Fruit fly (Drosophila melanogaster) whole organism, embryonic: ENCODE data around the gene cu.
A peak's percentile ranks its signal among the peaks of the same experiment; 100 is the strongest.

Experiments used
- Adf1 ChIP-seq: fragments of 200-800 bp; sonication (Bioruptor generic); IDR thresholded peaks from 2 replicates; pipeline ENCODE4 v1.3.6; 2022; ENCODE audit warnings: missing biosample characterization, missing genetic modification characterization
- CG1024 ChIP-seq: fragments of 200-800 bp; sonication (Bioruptor generic); IDR thresholded peaks from 2 replicates; pipeline ENCODE4 v1.3.6; 2022; ENCODE audit warnings: missing biosample characterization, missing genetic modification characterization
- CG10565 ChIP-seq: fragments of 200-800 bp; sonication (Bioruptor generic); optimal IDR thresholded peaks from 3 replicates; lab custom pipeline; 2016; ENCODE audit warnings: missing biosample characterization, mild to moderate bottlenecking, missing genetic modification characterization
- CG11560 ChIP-seq: fragments of 200-800 bp; sonication (Bioruptor generic); IDR thresholded peaks from 3 replicates; pipeline ENCODE4 v1.3.6; 2022; ENCODE audit warnings: missing biosample characterization, missing genetic modification characterization
- CG13624 ChIP-seq: fragments of 200-800 bp; sonication (Bioruptor generic); optimal IDR thresholded peaks from 2 replicates; lab custom pipeline; 2016; ENCODE audit warnings: missing biosample characterization, missing genetic modification characterization
- CG14441 ChIP-seq: fragments of 200-800 bp; sonication (Bioruptor generic); IDR thresholded peaks from 2 replicates; pipeline ENCODE4 v1.3.6; 2022; ENCODE audit warnings: missing biosample characterization, missing genetic modification characterization
- CG15696 ChIP-seq: fragments of 200-800 bp; sonication (Bioruptor generic); optimal IDR thresholded peaks from 2 replicates; lab custom pipeline; 2019; ENCODE audit warnings: missing biosample characterization, mild to moderate bottlenecking, missing genetic modification characterization, moderate library complexity
- CG16779 ChIP-seq: fragments of 200-800 bp; sonication (Bioruptor generic); IDR thresholded peaks from 2 replicates; pipeline ENCODE4 v1.3.6; 2022; ENCODE audit warnings: missing biosample characterization, missing genetic modification characterization
- CG17912 ChIP-seq: fragments of 200-800 bp; sonication (Bioruptor generic); optimal IDR thresholded peaks from 2 replicates; lab custom pipeline; 2018; ENCODE audit warnings: missing biosample characterization, mild to moderate bottlenecking, missing genetic modification characterization
- CG2129 ChIP-seq: fragments of 200-800 bp; sonication (Bioruptor generic); IDR thresholded peaks from 2 replicates; pipeline ENCODE4 v1.3.6; 2022; ENCODE audit warnings: missing biosample characterization, missing genetic modification characterization; ENCODE audit not compliant: partially characterized antibody
- CG2678 ChIP-seq: fragments of 200-800 bp; sonication (Bioruptor generic); optimal IDR thresholded peaks from 3 replicates; lab custom pipeline; 2019; ENCODE audit warnings: missing biosample characterization, mild to moderate bottlenecking, missing genetic modification characterization, moderate library complexity
- CG33557 ChIP-seq: fragments of 200-800 bp; sonication (Bioruptor generic); optimal IDR thresholded peaks from 2 replicates; lab custom pipeline; 2019; ENCODE audit warnings: missing biosample characterization, mild to moderate bottlenecking, missing genetic modification characterization, moderate library complexity
- CG3726 ChIP-seq: fragments of 200-800 bp; sonication (Bioruptor generic); IDR thresholded peaks from 3 replicates; pipeline ENCODE4, ENCODE4 v1.3.6; 2022; ENCODE audit warnings: missing biosample characterization, missing genetic modification characterization
- CG4617 ChIP-seq: fragments of 200-800 bp; sonication (Bioruptor generic); optimal IDR thresholded peaks from 3 replicates; lab custom pipeline; 2016; ENCODE audit warnings: missing biosample characterization, missing genetic modification characterization, borderline replicate concordance
- CG5180 ChIP-seq: fragments of 200-800 bp; sonication (Bioruptor generic); optimal IDR thresholded peaks from 3 replicates; lab custom pipeline; 2017; ENCODE audit warnings: missing biosample characterization, missing genetic modification characterization, mild to moderate bottlenecking, moderate library complexity, missing genetic modification reagents
- CG8290 ChIP-seq, 3 experiments: fragments of 200-800 bp; sonication (Bioruptor generic); optimal IDR thresholded peaks; 2 replicates each; lab custom pipeline; 2016 to 2019; ENCODE audit warnings: missing biosample characterization in 3 of 3, missing genetic modification characterization in 3 of 3, mild to moderate bottlenecking in 2 of 3, moderate library complexity in 1 of 3
- Deaf1 ChIP-seq: fragments of 200-800 bp; optimal IDR thresholded peaks from 3 replicates; lab custom pipeline; 2019; ENCODE audit warnings: missing biosample characterization, mild to moderate bottlenecking, missing genetic modification characterization, moderate library complexity
- Fer2 ChIP-seq: fragments of 200-800 bp; sonication (Bioruptor generic); optimal IDR thresholded peaks from 2 replicates; lab custom pipeline; 2018; ENCODE audit warnings: missing biosample characterization, mild to moderate bottlenecking, missing genetic modification characterization, moderate library complexity
- Fer3 ChIP-seq: fragments of 200-800 bp; sonication (Bioruptor generic); optimal IDR thresholded peaks from 2 replicates; lab custom pipeline; 2018; ENCODE audit warnings: missing biosample characterization, mild to moderate bottlenecking, missing genetic modification characterization, moderate library complexity
- H2.0 ChIP-seq: fragments of 200-800 bp; sonication (Bioruptor generic); IDR thresholded peaks from 2 replicates; pipeline ENCODE4 v1.3.6; 2022; ENCODE audit warnings: missing biosample characterization, missing genetic modification characterization
- HHEX ChIP-seq: fragments of 200-800 bp; sonication (Bioruptor generic); optimal IDR thresholded peaks from 3 replicates; lab custom pipeline; 2017; ENCODE audit warnings: missing biosample characterization, mild to moderate bottlenecking, missing genetic modification characterization, missing genetic modification reagents
- HmgD ChIP-seq: fragments of 200-800 bp; sonication (Bioruptor generic); optimal IDR thresholded peaks from 3 replicates; lab custom pipeline; 2016; ENCODE audit warnings: missing biosample characterization, missing genetic modification characterization
- Hsf ChIP-seq: fragments of 200-800 bp; sonication (Bioruptor generic); optimal IDR thresholded peaks from 3 replicates; lab custom pipeline; 2016; ENCODE audit warnings: missing biosample characterization, missing genetic modification characterization
- Lhr ChIP-seq: fragments of 200-800 bp; sonication (Bioruptor generic); optimal IDR thresholded peaks from 3 replicates; lab custom pipeline; 2017; ENCODE audit warnings: mild to moderate bottlenecking, missing biosample characterization, missing genetic modification reagents, missing genetic modification characterization
- MBD-R2 ChIP-seq: fragments of 200-800 bp; sonication (Bioruptor generic); IDR thresholded peaks from 2 replicates; pipeline ENCODE4 v1.3.6; 2022; ENCODE audit warnings: missing biosample characterization, missing genetic modification characterization
- NC2β ChIP-seq: fragments of 200-800 bp; sonication (Bioruptor generic); optimal IDR thresholded peaks from 2 replicates; lab custom pipeline; 2016; ENCODE audit warnings: missing biosample characterization, missing genetic modification characterization
- Optix ChIP-seq: fragments of 200-800 bp; sonication (Bioruptor generic); IDR thresholded peaks from 3 replicates; pipeline ENCODE4 v1.3.6; 2022; ENCODE audit warnings: missing biosample characterization, missing genetic modification characterization
- Sry-β ChIP-seq: fragments of 200-800 bp; sonication (Bioruptor generic); optimal IDR thresholded peaks from 2 replicates; lab custom pipeline; 2018; ENCODE audit warnings: missing biosample characterization, mild to moderate bottlenecking, missing genetic modification characterization, moderate library complexity
- cato ChIP-seq: fragments of 200-800 bp; sonication (Bioruptor generic); optimal IDR thresholded peaks from 2 replicates; lab custom pipeline; 2016; ENCODE audit warnings: missing biosample characterization, missing genetic modification characterization, borderline replicate concordance
- chinmo ChIP-seq: fragments of 200-800 bp; sonication (Bioruptor generic); IDR thresholded peaks from 4 replicates; pipeline ENCODE4 v1.3.6; 2022; ENCODE audit warnings: missing biosample characterization, missing genetic modification characterization; ENCODE audit not compliant: partially characterized antibody
- dimm ChIP-seq: fragments of 200-800 bp; sonication (Bioruptor generic); IDR thresholded peaks from 2 replicates; pipeline ENCODE4 v1.3.6; 2022; ENCODE audit warnings: missing biosample characterization, missing genetic modification characterization
- dpn ChIP-seq, 2 experiments: fragments of 200-800 bp; sonication (Bioruptor generic); optimal IDR thresholded peaks; 3 replicates each; lab custom pipeline; 2016; ENCODE audit warnings: missing biosample characterization in 2 of 2, missing genetic modification characterization in 2 of 2
- ems ChIP-seq: fragments of 200-800 bp; sonication (Bioruptor generic); optimal IDR thresholded peaks from 3 replicates; lab custom pipeline; 2016; ENCODE audit warnings: missing biosample characterization, missing genetic modification characterization
- gem ChIP-seq: fragments of 200-800 bp; sonication (Bioruptor generic); optimal IDR thresholded peaks from 2 replicates; lab custom pipeline; 2019; ENCODE audit warnings: missing biosample characterization, mild to moderate bottlenecking, missing genetic modification characterization, moderate library complexity
- hb ChIP-seq: fragments of 200-800 bp; sonication (Bioruptor generic); IDR thresholded peaks from 3 replicates; pipeline ENCODE4 v1.3.6; 2022; ENCODE audit warnings: missing biosample characterization, missing genetic modification characterization; ENCODE audit not compliant: partially characterized antibody
- hkb ChIP-seq, 2 experiments: fragments of 200-800 bp in 1 of 2; fragments of >200 bp in 1 of 2; sonication (Bioruptor generic) in 1 of 2; IDR thresholded peaks in 1 of 2; optimal IDR thresholded peaks in 1 of 2; 2 replicates each; pipeline versions ENCODE4 v1.3.6 to Lab custom; 2017 to 2022; ENCODE audit warnings: missing biosample characterization in 1 of 2, missing genetic modification characterization in 1 of 2
- lilli ChIP-seq: fragments of 200-800 bp; sonication (Bioruptor generic); optimal IDR thresholded peaks from 3 replicates; lab custom pipeline; 2016; ENCODE audit warnings: missing biosample characterization, missing genetic modification characterization
- org-1 ChIP-seq: fragments of 200-800 bp; sonication (Bioruptor generic); optimal IDR thresholded peaks from 2 replicates; lab custom pipeline; 2017; ENCODE audit warnings: missing biosample characterization, missing genetic modification characterization
- pho ChIP-seq: fragments of 200-800 bp; sonication (Bioruptor generic); optimal IDR thresholded peaks from 2 replicates; lab custom pipeline; 2016; ENCODE audit warnings: missing biosample characterization, missing genetic modification characterization
- salm ChIP-seq: fragments of 200-800 bp; sonication (Bioruptor generic); optimal IDR thresholded peaks from 2 replicates; lab custom pipeline; 2018; ENCODE audit warnings: missing biosample characterization, mild to moderate bottlenecking, missing genetic modification characterization
- schlank ChIP-seq: fragments of 200-800 bp; sonication (Bioruptor generic); optimal IDR thresholded peaks from 2 replicates; lab custom pipeline; 2018; ENCODE audit warnings: missing biosample characterization, mild to moderate bottlenecking, missing genetic modification characterization
- slou ChIP-seq: fragments of 200-800 bp; sonication (Bioruptor generic); optimal IDR thresholded peaks from 3 replicates; lab custom pipeline; 2016; ENCODE audit warnings: missing biosample characterization, missing genetic modification characterization
- sqz ChIP-seq: fragments of 200-800 bp; sonication (Bioruptor generic); optimal IDR thresholded peaks from 3 replicates; lab custom pipeline; 2018; ENCODE audit warnings: missing biosample characterization, mild to moderate bottlenecking, missing genetic modification characterization
- tgo ChIP-seq: fragments of 200-800 bp; sonication (Bioruptor generic); IDR thresholded peaks from 3 replicates; pipeline ENCODE4 v1.3.6; 2022; ENCODE audit warnings: missing biosample characterization, missing genetic modification characterization
- tll ChIP-seq, 2 experiments: fragments of 200-800 bp in 1 of 2; fragments of >200 bp in 1 of 2; sonication (Bioruptor generic) in 1 of 2; optimal IDR thresholded peaks; 2 replicates each; lab custom pipeline; 2017 to 2019; ENCODE audit warnings: missing biosample characterization in 2 of 2, missing genetic modification characterization in 2 of 2, mild to moderate bottlenecking in 1 of 2, moderate library complexity in 1 of 2
- toy ChIP-seq: fragments of 200-800 bp; sonication (Bioruptor generic); IDR thresholded peaks from 2 replicates; pipeline ENCODE4 v1.3.6; 2022; ENCODE audit warnings: missing biosample characterization, missing genetic modification characterization
- wek ChIP-seq: fragments of 200-800 bp; sonication (Bioruptor generic); optimal IDR thresholded peaks from 3 replicates; lab custom pipeline; 2018; ENCODE audit warnings: missing biosample characterization, mild to moderate bottlenecking, missing genetic modification characterization, moderate library complexity
- zen2 ChIP-seq: fragments of 200-800 bp; sonication (Bioruptor generic); IDR thresholded peaks from 3 replicates; pipeline ENCODE4 v1.3.6; 2022; ENCODE audit warnings: missing biosample characterization, missing genetic modification characterization; ENCODE audit not compliant: partially characterized antibody

The cu gene

DNA sequence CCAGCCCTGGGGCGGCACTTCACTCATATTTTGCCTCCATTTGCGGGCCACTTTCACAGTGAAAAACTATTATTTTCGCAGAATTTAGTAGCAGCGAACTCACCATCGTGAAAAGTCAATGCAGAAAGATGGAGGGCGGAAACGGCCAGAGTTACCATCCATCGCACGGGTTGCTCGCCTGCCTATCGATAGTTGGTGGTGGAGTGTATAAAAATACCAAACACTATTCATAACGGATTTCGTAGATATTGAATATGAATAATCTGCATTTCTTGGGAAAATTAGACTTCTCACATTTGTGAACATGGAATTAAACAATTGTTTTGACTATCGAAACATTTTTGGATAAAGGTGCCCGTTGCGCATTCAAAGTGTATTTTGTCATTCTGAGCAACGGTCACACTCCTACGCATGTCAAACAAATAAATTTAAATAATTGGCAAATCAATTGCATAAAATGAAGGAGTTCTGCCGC, 18.8 kb downstream of the cu start, which contains the start of the genes RpS25 and CG4820 (continued):
- TF ChIP-seq CG2678 (peak; percentile 85), slou (GFP tag; lab: Kevin White, UChicago) (peak; percentile 88), cato (GFP tag; lab: Kevin White, UChicago) (peak; percentile 82), NC2β (GFP tag; lab: Kevin White, UChicago) (peak; percentile 98), CG14441 (GFP tag; lab: Robert Waterston, UW) (peak; percentile 75), Deaf1 (tag; lab: Kevin White, UChicago) (peak; percentile 58), CG33557 (GFP tag; lab: Kevin White, UChicago) (peak; percentile 92), H2.0 (GFP tag; lab: Robert Waterston, UW) (peak; percentile 84), sqz (peak; percentile 91), tgo (GFP tag; lab: Robert Waterston, UW) (peak; percentile 88), dimm (peak; percentile 54), gem (tag; lab: Kevin White, UChicago) (peak; percentile 80), CG3726 (no peak), HHEX (GFP tag; lab: Kevin White, UChicago) (peak; percentile 95), Fer2 (tag; lab: Kevin White, UChicago) (peak; percentile 85), wek (GFP tag; lab: Kevin White, UChicago) (peak; percentile 92), pho (GFP tag; lab: Kevin White, UChicago) (peak; percentile 94), Optix (GFP tag; lab: Robert Waterston, UW) (peak; percentile 81), hkb (optimal IDR thresholded peaks at IDR 0.05; lab: Kevin White, UChicago) (peak; percentile 92), hkb (GFP tag; IDR thresholded peaks at IDR 0.05; lab: Robert Waterston, UW) (peak; percentile 90), CG17912 (GFP tag; lab: Kevin White, UChicago) (peak; percentile 95), MBD-R2 (GFP tag; lab: Robert Waterston, UW) (peak; percentile 91), CG2129 (GFP tag; lab: Robert Waterston, UW) (peak; percentile 77), zen2 (peak; percentile 67; the same call in 2 of the 3 replicates), CG11560 (tag; lab: Robert Waterston, UW) (peak; percentile 54; the same call in 2 of the 3 replicates), CG4617 (peak; percentile 97), chinmo (GFP tag; lab: Robert Waterston, UW) (no peak), HmgD (GFP tag; lab: Kevin White, UChicago) (peak; percentile 90), CG16779 (GFP tag; lab: Robert Waterston, UW) (peak; percentile 79), ems (GFP tag; lab: Kevin White, UChicago) (peak; percentile 79), Hsf (GFP tag; lab: Kevin White, UChicago) (peak; percentile 92), hb (GFP tag; lab: Robert Waterston, UW) (peak; percentile 80; the same call in 2 of the 3 replicates), Adf1 (GFP tag; lab: Robert Waterston, UW) (peak; percentile 62), dpn (GFP tag; optimal IDR thresholded peaks at IDR 0.05; lab: Kevin White, UChicago) (peak; percentile 80 to 94), Sry-β (GFP tag; lab: Kevin White, UChicago) (peak; percentile 69), org-1 (GFP tag; lab: Kevin White, UChicago) (peak; percentile 93), schlank (tag; lab: Kevin White, UChicago) (peak; percentile 93), toy (GFP tag; lab: Robert Waterston, UW) (peak; percentile 36; the same call in 1 of the 2 replicates), CG15696 (tag; lab: Kevin White, UChicago) (peak; percentile 66), CG8290 (GFP tag; optimal IDR thresholded peaks at IDR 0.05; lab: Kevin White, UChicago) (peak; percentile 89), CG8290 (tag; optimal IDR thresholded peaks at IDR 0.05; lab: Kevin White, UChicago) (peak; percentile 89 to 97), CG13624 (peak; percentile 96), salm (peak; percentile 85), tll (GFP tag; optimal IDR thresholded peaks at IDR 0.05; lab: Kevin White, UChicago) (peak; percentile 40 to 90), lilli (GFP tag; lab: Kevin White, UChicago) (peak; percentile 84), Lhr (GFP tag; lab: Kevin White, UChicago) (peak; percentile 90), CG1024 (GFP tag; lab: Robert Waterston, UW) (peak; percentile 74), Fer3 (tag; lab: Kevin White, UChicago) (peak; percentile 91), CG5180 (peak; percentile 81), CG10565 (GFP tag; lab: Kevin White, UChicago) (peak; percentile 59)
